Worm (Caenorhabditis elegans) whole organism, L1 larva: Measurements from ENCODE around the gene C01G10.10.

Source experiments
- C04F5.9 ChIP-seq: sonication (generic microtip); optimal IDR thresholded peaks from 2 replicates; lab custom pipeline; 2016; ENCODE audit warnings: missing genetic modification characterization, missing compliant biosample characterization
- C16A3.4 ChIP-seq: fragments of 150-350 bp; optimal IDR thresholded peaks from 2 replicates; lab custom pipeline; 2014; ENCODE audit warnings: missing biosample characterization, missing genetic modification characterization
- F16B12.6 ChIP-seq: fragments of 150-350 bp; optimal IDR thresholded peaks from 2 replicates; lab custom pipeline; 2014; ENCODE audit warnings: missing biosample characterization, missing genetic modification characterization
- Y116A8C.19 ChIP-seq: sonication (generic microtip); optimal IDR thresholded peaks from 2 replicates; lab custom pipeline; 2016; ENCODE audit warnings: missing compliant biosample characterization, missing genetic modification characterization, borderline replicate concordance
- aha-1 ChIP-seq: fragments of 150-350 bp; optimal IDR thresholded peaks from 2 replicates; lab custom pipeline; 2014; ENCODE audit warnings: missing biosample characterization, missing genetic modification characterization
- blmp-1 ChIP-seq: fragments of 150-350 bp; optimal IDR thresholded peaks from 2 replicates; lab custom pipeline; 2014; ENCODE audit warnings: missing biosample characterization, missing genetic modification characterization
- ceh-8 ChIP-seq: fragments of 200-800 bp; sonication (Bioruptor generic); optimal IDR thresholded peaks from 2 replicates; lab custom pipeline; 2018; ENCODE audit warnings: mild to moderate bottlenecking, missing genetic modification characterization, moderate library complexity, missing compliant biosample characterization
- ces-1 ChIP-seq: fragments of 150-350 bp; optimal IDR thresholded peaks from 2 replicates; lab custom pipeline; 2014; ENCODE audit warnings: missing biosample characterization, missing genetic modification reagents, missing genetic modification characterization
- dpl-1 ChIP-seq, 3 experiments: fragments of 150-350 bp in 2 of 3; sonication (generic microtip) in 1 of 3; optimal IDR thresholded peaks; 2 replicates each; lab custom pipeline; 2014 to 2017; ENCODE audit warnings: missing biosample characterization in 3 of 3, missing genetic modification characterization in 3 of 3, missing genetic modification reagents in 3 of 3
- efl-1 ChIP-seq, 4 experiments: fragments of 150-350 bp; optimal IDR thresholded peaks in 3 of 4; peaks in 1 of 4; 1 replicate in 1 of 4; 2 replicates in 3 of 4; lab custom pipeline; 2014; ENCODE audit warnings: missing biosample characterization in 2 of 4, missing genetic modification characterization in 2 of 4, missing genetic modification reagents in 2 of 4
- efl-3 ChIP-seq: fragments of 200-800 bp; sonication (Bioruptor generic); optimal IDR thresholded peaks from 2 replicates; lab custom pipeline; 2018; ENCODE audit warnings: mild to moderate bottlenecking, missing genetic modification characterization, missing compliant biosample characterization
- egl-27 ChIP-seq, 2 experiments: fragments of 150-350 bp in 1 of 2; sonication (generic microtip); optimal IDR thresholded peaks; 3 replicates each; lab custom pipeline; 2017 to 2018; ENCODE audit warnings: missing biosample characterization in 2 of 2, missing genetic modification characterization in 2 of 2, missing genetic modification reagents in 2 of 2
- elt-3 ChIP-seq, 6 experiments: fragments of 150-350 bp in 1 of 6; sonication (generic microtip); optimal IDR thresholded peaks; 2 replicates each; lab custom pipeline; 2017 to 2018; ENCODE audit warnings: missing biosample characterization in 6 of 6, missing genetic modification characterization in 6 of 6, inconsistent platforms in 1 of 6
- fkh-10 ChIP-seq: sonication (generic microtip); optimal IDR thresholded peaks from 2 replicates; lab custom pipeline; 2017; ENCODE audit warnings: missing biosample characterization, missing genetic modification reagents, missing genetic modification characterization
- fos-1 ChIP-seq: fragments of 150-350 bp; optimal IDR thresholded peaks from 2 replicates; lab custom pipeline; 2014; ENCODE audit warnings: missing biosample characterization, missing genetic modification characterization
- hlh-17 ChIP-seq: fragments of 200-800 bp; sonication (Bioruptor generic); optimal IDR thresholded peaks from 2 replicates; lab custom pipeline; 2018; ENCODE audit warnings: missing genetic modification characterization, mild to moderate bottlenecking, missing compliant biosample characterization, moderate library complexity, borderline replicate concordance
- hlh-4 ChIP-seq: sonication (generic microtip); optimal IDR thresholded peaks from 2 replicates; lab custom pipeline; 2016; ENCODE audit warnings: mild to moderate bottlenecking, missing genetic modification characterization, missing compliant biosample characterization
- hpl-2 ChIP-seq: fragments of 150-350 bp; optimal IDR thresholded peaks from 2 replicates; lab custom pipeline; 2014; ENCODE audit warnings: missing biosample characterization, missing genetic modification reagents, missing genetic modification characterization
- irx-1 ChIP-seq: sonication (generic microtip); optimal IDR thresholded peaks from 2 replicates; lab custom pipeline; 2016; ENCODE audit warnings: missing genetic modification characterization, missing compliant biosample characterization
- isw-1 ChIP-seq: fragments of 200-800 bp; sonication (Bioruptor generic); IDR thresholded peaks from 2 replicates; pipeline ENCODE4 v1.3.6; 2022; ENCODE audit warnings: missing genetic modification characterization, missing compliant biosample characterization
- jun-1 ChIP-seq: fragments of 150-350 bp; optimal IDR thresholded peaks from 2 replicates; lab custom pipeline; 2014; ENCODE audit warnings: missing biosample characterization, missing genetic modification reagents, missing genetic modification characterization
- lin-13 ChIP-seq: fragments of 150-350 bp; optimal IDR thresholded peaks from 2 replicates; lab custom pipeline; 2014; ENCODE audit warnings: missing biosample characterization, missing genetic modification reagents, missing genetic modification characterization
- lin-14 ChIP-seq: fragments of 200-800 bp; sonication (Bioruptor generic); optimal IDR thresholded peaks from 2 replicates; lab custom pipeline; 2018; ENCODE audit warnings: mild to moderate bottlenecking, missing genetic modification characterization, moderate library complexity, missing compliant biosample characterization
- lin-15B ChIP-seq: fragments of 150-350 bp; sonication (generic microtip); optimal IDR thresholded peaks from 3 replicates; lab custom pipeline; 2014; ENCODE audit warnings: missing biosample characterization, missing genetic modification characterization
- lin-35 ChIP-seq, 2 experiments: fragments of 150-350 bp; optimal IDR thresholded peaks; 2 replicates each; lab custom pipeline; 2014; ENCODE audit warnings: missing biosample characterization in 2 of 2, missing genetic modification characterization in 2 of 2, missing genetic modification reagents in 2 of 2
- lin-39 ChIP-seq: fragments of 150-350 bp; optimal IDR thresholded peaks from 2 replicates; lab custom pipeline; 2014; ENCODE audit warnings: missing biosample characterization, missing genetic modification reagents, missing genetic modification characterization
- mab-9 ChIP-seq: fragments of 200-800 bp; sonication (Bioruptor generic); IDR thresholded peaks from 2 replicates; pipeline ENCODE4 v1.3.6; 2022; ENCODE audit warnings: missing genetic modification reagents, missing genetic modification characterization, missing compliant biosample characterization
- mef-2 ChIP-seq: fragments of 150-350 bp; optimal IDR thresholded peaks from 2 replicates; lab custom pipeline; 2014; ENCODE audit warnings: missing biosample characterization, missing genetic modification characterization
- mep-1 ChIP-seq: fragments of 150-350 bp; optimal IDR thresholded peaks from 2 replicates; lab custom pipeline; 2014; ENCODE audit warnings: missing biosample characterization, missing genetic modification characterization
- nhr-11 ChIP-seq: fragments of 150-350 bp; optimal IDR thresholded peaks from 2 replicates; lab custom pipeline; 2014; ENCODE audit warnings: missing biosample characterization, missing genetic modification characterization
- nhr-237 ChIP-seq: fragments of 150-350 bp; optimal IDR thresholded peaks from 2 replicates; lab custom pipeline; 2014; ENCODE audit warnings: missing biosample characterization, missing genetic modification characterization
- nhr-28 ChIP-seq: fragments of 150-350 bp; optimal IDR thresholded peaks from 2 replicates; lab custom pipeline; 2014; ENCODE audit warnings: missing biosample characterization, missing genetic modification characterization
- nhr-71 ChIP-seq: sonication (generic microtip); optimal IDR thresholded peaks from 2 replicates; lab custom pipeline; 2016; ENCODE audit warnings: mild to moderate bottlenecking, missing genetic modification characterization, moderate library complexity, missing compliant biosample characterization
- nhr-77 ChIP-seq: fragments of 150-350 bp; optimal IDR thresholded peaks from 2 replicates; lab custom pipeline; 2014; ENCODE audit warnings: missing biosample characterization, missing genetic modification characterization
- pag-3 ChIP-seq: sonication (generic microtip); optimal IDR thresholded peaks from 2 replicates; lab custom pipeline; 2017; ENCODE audit warnings: missing genetic modification characterization, mild to moderate bottlenecking, missing compliant biosample characterization, antibody characterized with exemption, borderline replicate concordance; ENCODE audit not compliant: insufficient read depth
- pax-3 ChIP-seq: fragments of 200-800 bp; sonication (Bioruptor generic); optimal IDR thresholded peaks from 2 replicates; lab custom pipeline; 2018; ENCODE audit warnings: mild to moderate bottlenecking, missing genetic modification characterization, moderate library complexity, missing compliant biosample characterization
- pqm-1 ChIP-seq: sonication (generic microtip); optimal IDR thresholded peaks from 3 replicates; lab custom pipeline; 2017; ENCODE audit warnings: missing biosample characterization, missing genetic modification characterization
- rnt-1 ChIP-seq: sonication (generic microtip); optimal IDR thresholded peaks from 2 replicates; lab custom pipeline; 2016; ENCODE audit warnings: mild to moderate bottlenecking, missing genetic modification characterization, moderate library complexity, missing compliant biosample characterization
- snpc-4 ChIP-seq: fragments of 150-350 bp; optimal IDR thresholded peaks from 2 replicates; lab custom pipeline; 2014; ENCODE audit warnings: missing biosample characterization, missing genetic modification characterization
- sox-4 ChIP-seq: sonication (generic microtip); optimal IDR thresholded peaks from 2 replicates; lab custom pipeline; 2016; ENCODE audit warnings: missing genetic modification characterization, missing compliant biosample characterization
- sptf-1 ChIP-seq: fragments of 150-350 bp; optimal IDR thresholded peaks from 2 replicates; lab custom pipeline; 2014; ENCODE audit warnings: missing biosample characterization, missing genetic modification characterization
- sup-37 ChIP-seq: fragments of 200-800 bp; sonication (Bioruptor generic); optimal IDR thresholded peaks from 2 replicates; lab custom pipeline; 2018; ENCODE audit warnings: mild to moderate bottlenecking, missing genetic modification characterization, missing compliant biosample characterization
- tbx-2 ChIP-seq: sonication (generic microtip); optimal IDR thresholded peaks from 2 replicates; lab custom pipeline; 2016; ENCODE audit warnings: missing genetic modification characterization, missing compliant biosample characterization
- tlp-1 ChIP-seq: fragments of 150-350 bp; optimal IDR thresholded peaks from 2 replicates; lab custom pipeline; 2014; ENCODE audit warnings: missing biosample characterization, missing genetic modification characterization
- unc-130 ChIP-seq: fragments of 150-350 bp; optimal IDR thresholded peaks from 2 replicates; lab custom pipeline; 2017; ENCODE audit warnings: missing biosample characterization, missing genetic modification characterization, inconsistent platforms
- unc-62 ChIP-seq: fragments of 150-350 bp; optimal IDR thresholded peaks from 2 replicates; lab custom pipeline; 2014; ENCODE audit warnings: missing biosample characterization, missing genetic modification reagents, missing genetic modification characterization
- unc-98 ChIP-seq: fragments of 200-800 bp; sonication (Bioruptor generic); IDR thresholded peaks from 2 replicates; pipeline ENCODE4 v1.3.6; 2022; ENCODE audit warnings: missing genetic modification characterization, missing compliant biosample characterization
- vab-15 ChIP-seq: sonication (generic microtip); optimal IDR thresholded peaks from 2 replicates; lab custom pipeline; 2017; ENCODE audit warnings: missing genotype, mild to moderate bottlenecking, missing genetic modification characterization, missing compliant biosample characterization
- xbp-1 ChIP-seq: sonication (generic microtip); optimal IDR thresholded peaks from 2 replicates; lab custom pipeline; 2016; ENCODE audit warnings: missing genetic modification characterization, missing compliant biosample characterization
- zag-1 ChIP-seq: fragments of 150-350 bp; optimal IDR thresholded peaks from 2 replicates; lab custom pipeline; 2014; ENCODE audit warnings: missing biosample characterization, missing genetic modification characterization
- ztf-11 ChIP-seq, 2 experiments: sonication (generic microtip); optimal IDR thresholded peaks; 2 replicates each; lab custom pipeline; 2016 to 2017; ENCODE audit warnings: missing genetic modification characterization in 2 of 2, missing biosample characterization in 1 of 2, missing compliant biosample characterization in 1 of 2
- ztf-4 ChIP-seq: fragments of 150-350 bp; optimal IDR thresholded peaks from 2 replicates; lab custom pipeline; 2014; ENCODE audit warnings: missing biosample characterization, missing genetic modification characterization

Gene C01G10.10

DNA sequence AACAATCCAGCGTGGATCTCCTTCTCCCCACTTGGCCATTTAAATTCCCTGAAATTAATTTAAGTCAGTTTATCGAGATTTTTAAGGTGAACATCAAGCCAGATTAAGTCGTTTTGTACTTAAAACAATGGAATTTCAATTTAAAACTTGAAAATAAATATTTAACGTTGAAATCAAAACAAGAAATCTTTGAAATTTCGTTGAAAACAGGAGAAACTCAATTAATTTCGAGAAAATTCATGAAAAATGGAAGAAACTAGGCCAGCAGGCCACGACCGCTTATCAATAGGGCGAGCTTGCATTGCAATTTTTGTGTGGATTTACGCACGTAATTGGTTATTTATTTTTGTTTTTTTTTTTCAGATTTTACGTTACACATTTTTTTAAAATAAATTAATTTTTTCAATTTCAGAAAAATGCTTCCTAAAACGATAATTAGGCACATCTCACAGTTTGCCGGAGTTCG, 3.1 kb upstream of the C01G10.10 start, which contains the start of the genes ahsa-1 and C01G10.7 (continued):
- TF ChIP-seq mef-2 (tag; lab: Kevin White, UChicago) (no peak), ztf-4 (tag; lab: Kevin White, UChicago) (peak; percentile 34), xbp-1 (tag; lab: Kevin White, UChicago) (peak; percentile 87), ztf-11 (tag; optimal IDR thresholded peaks at IDR 0.05; lab: Kevin White, UChicago) (peak in 1 of 2 experiments; percentile 94), snpc-4 (tag; lab: Kevin White, UChicago) (peak; percentile 87), nhr-11 (tag; lab: Kevin White, UChicago) (no peak), dpl-1 (GFP tag; optimal IDR thresholded peaks at IDR 0.05; lab: Kevin White, UChicago) (peak; percentile 76 to 86 (median 84)), blmp-1 (tag; lab: Kevin White, UChicago) (peak; percentile 75), Y116A8C.19 (tag; lab: Kevin White, UChicago) (peak; percentile 69), C04F5.9 (tag; lab: Kevin White, UChicago) (peak; percentile 88), aha-1 (peak; percentile 36), lin-13 (GFP tag; lab: Kevin White, UChicago) (peak; percentile 88), C16A3.4 (peak; percentile 93), lin-39 (peak; percentile 75), nhr-71 (tag; lab: Kevin White, UChicago) (peak; percentile 96), rnt-1 (peak; percentile 99), egl-27 (tag; optimal IDR thresholded peaks at IDR 0.05; lab: Kevin White, UChicago) (no peak), hpl-2 (peak; percentile 60), jun-1 (peak; percentile 61), hlh-17 (GFP tag; lab: Kevin White, UChicago) (no peak), nhr-77 (tag; lab: Kevin White, UChicago) (peak; percentile 80), nhr-28 (no peak), efl-3 (GFP tag; lab: Kevin White, UChicago) (no peak), hlh-4 (tag; lab: Kevin White, UChicago) (peak; percentile 34), pax-3 (peak; percentile 99), sptf-1 (no peak), pag-3 (tag; lab: Kevin White, UChicago) (no peak), F16B12.6 (tag; lab: Kevin White, UChicago) (peak; percentile 48), tbx-2 (peak; percentile 94), unc-130 (peak; percentile 63), pqm-1 (no peak), lin-15B (tag; lab: Kevin White, UChicago) (peak; percentile 99), fos-1 (peak; percentile 60), mab-9 (GFP tag; lab: Robert Waterston, UW) (peak; percentile 73), ces-1 (no peak), vab-15 (tag; lab: Kevin White, UChicago) (peak; percentile 93), ceh-8 (GFP tag; lab: Kevin White, UChicago) (peak; percentile 58), efl-1 (optimal IDR thresholded peaks at IDR 0.05; lab: Kevin White, UChicago) (peak; percentile 84 to 85), efl-1 (GFP tag; optimal IDR thresholded peaks at IDR 0.05 in 1 of 2; lab: Kevin White, UChicago) (peak; percentile 83 to 97), lin-35 (GFP tag; optimal IDR thresholded peaks at IDR 0.05; lab: Kevin White, UChicago) (peak; percentile 85 to 86), nhr-237 (tag; lab: Kevin White, UChicago) (peak; percentile 77), unc-62 (GFP tag; lab: Kevin White, UChicago) (no peak), sup-37 (GFP tag; lab: Kevin White, UChicago) (no peak), mep-1 (tag; lab: Kevin White, UChicago) (peak; percentile 96), fkh-10 (GFP tag; lab: Kevin White, UChicago) (peak; percentile 56), sox-4 (tag; lab: Kevin White, UChicago) (peak; percentile 91), irx-1 (peak; percentile 92), isw-1 (GFP tag; lab: Robert Waterston, UW) (peak; percentile 87), elt-3 (tag; optimal IDR thresholded peaks at IDR 0.05; lab: Kevin White, UChicago) (peak in 4 of 6 experiments; percentile 67 to 90 (median 83)), tlp-1 (no peak), unc-98 (GFP tag; lab: Robert Waterston, UW) (peak; percentile 87), zag-1 (tag; lab: Kevin White, UChicago) (peak; percentile 54), lin-14 (GFP tag; lab: Kevin White, UChicago) (peak; percentile 95)
